Fruit fly (Drosophila melanogaster) whole organism, embryonic: Measurements from ENCODE around the gene Sld5.
A peak's percentile ranks its signal among the peaks of the same experiment; 100 is the strongest.

ENCODE experiments used
- Aef1 ChIP-seq: fragments of 200-800 bp; sonication (Bioruptor generic); IDR thresholded peaks from 3 replicates; pipeline ENCODE4 v1.3.6; 2022; ENCODE audit warnings: missing biosample characterization, missing genetic modification characterization
- Atf-2 ChIP-seq: fragments of 200-800 bp; sonication (Bioruptor generic); optimal IDR thresholded peaks from 2 replicates; lab custom pipeline; 2016; ENCODE audit warnings: missing biosample characterization, missing genetic modification characterization
- Blimp-1 ChIP-seq: fragments of 200-800 bp; sonication (Bioruptor generic); optimal IDR thresholded peaks from 3 replicates; lab custom pipeline; 2018; ENCODE audit warnings: missing biosample characterization, missing genetic modification characterization, mild to moderate bottlenecking, moderate library complexity, missing genetic modification reagents
- CG10209 ChIP-seq: fragments of 200-800 bp; sonication (Bioruptor generic); optimal IDR thresholded peaks from 3 replicates; lab custom pipeline; 2017; ENCODE audit warnings: missing biosample characterization, mild to moderate bottlenecking, missing genetic modification characterization, missing genetic modification reagents
- CG10321 ChIP-seq: fragments of 200-800 bp; sonication (Bioruptor generic); IDR thresholded peaks from 2 replicates; pipeline ENCODE4 v1.3.6; 2022; ENCODE audit warnings: missing biosample characterization, missing genetic modification characterization
- CG10543 ChIP-seq: fragments of 200-800 bp; sonication (Bioruptor generic); optimal IDR thresholded peaks from 3 replicates; lab custom pipeline; 2017; ENCODE audit warnings: missing biosample characterization, mild to moderate bottlenecking, missing genetic modification characterization, moderate library complexity
- CG11093 ChIP-seq: fragments of 200-800 bp; sonication (Bioruptor generic); IDR thresholded peaks from 3 replicates; pipeline ENCODE4 v1.3.6; 2022; ENCODE audit warnings: missing biosample characterization, missing genetic modification characterization
- CG11456 ChIP-seq: fragments of 200-800 bp; sonication (Bioruptor generic); IDR thresholded peaks from 3 replicates; pipeline ENCODE4 v1.3.6; 2022; ENCODE audit warnings: missing biosample characterization, missing genetic modification characterization
- CG14441 ChIP-seq: fragments of 200-800 bp; sonication (Bioruptor generic); IDR thresholded peaks from 2 replicates; pipeline ENCODE4 v1.3.6; 2022; ENCODE audit warnings: missing biosample characterization, missing genetic modification characterization
- CG16779 ChIP-seq: fragments of 200-800 bp; sonication (Bioruptor generic); IDR thresholded peaks from 2 replicates; pipeline ENCODE4 v1.3.6; 2022; ENCODE audit warnings: missing biosample characterization, missing genetic modification characterization
- CG17361 ChIP-seq: fragments of 200-800 bp; sonication (Bioruptor generic); IDR thresholded peaks from 3 replicates; pipeline ENCODE4 v1.3.6; 2022; ENCODE audit warnings: missing biosample characterization, missing genetic modification characterization
- CG18476 ChIP-seq: fragments of 200-800 bp; sonication (Bioruptor generic); optimal IDR thresholded peaks from 2 replicates; lab custom pipeline; 2016; ENCODE audit warnings: missing biosample characterization, mild to moderate bottlenecking, missing genetic modification characterization
- CG2875 ChIP-seq: fragments of 200-800 bp; sonication (Bioruptor generic); optimal IDR thresholded peaks from 2 replicates; lab custom pipeline; 2017; ENCODE audit warnings: missing biosample characterization, mild to moderate bottlenecking, missing genetic modification characterization, missing genetic modification reagents
- CG3163 ChIP-seq: fragments of 200-800 bp; sonication (Bioruptor generic); optimal IDR thresholded peaks from 3 replicates; lab custom pipeline; 2016; ENCODE audit warnings: missing biosample characterization, missing genetic modification characterization
- CG34422 ChIP-seq: fragments of 200-800 bp; sonication (Bioruptor generic); IDR thresholded peaks from 3 replicates; pipeline ENCODE4 v1.3.6; 2022; ENCODE audit warnings: missing biosample characterization, missing genetic modification characterization
- CG42726 ChIP-seq: fragments of 200-800 bp; sonication (Bioruptor generic); IDR thresholded peaks from 2 replicates; pipeline ENCODE4 v1.3.6; 2022; ENCODE audit warnings: missing biosample characterization, missing genetic modification characterization; ENCODE audit not compliant: partially characterized antibody
- CG4404 ChIP-seq: fragments of 200-800 bp; sonication (Bioruptor generic); IDR thresholded peaks from 2 replicates; pipeline ENCODE4 v1.3.6; 2022; ENCODE audit warnings: missing biosample characterization, missing genetic modification characterization
- CG4617 ChIP-seq: fragments of 200-800 bp; sonication (Bioruptor generic); optimal IDR thresholded peaks from 3 replicates; lab custom pipeline; 2016; ENCODE audit warnings: missing biosample characterization, missing genetic modification characterization, borderline replicate concordance
- CG6813 ChIP-seq: fragments of 200-800 bp; sonication (Bioruptor generic); optimal IDR thresholded peaks from 2 replicates; lab custom pipeline; 2017; ENCODE audit warnings: missing biosample characterization, missing genetic modification characterization, mild to moderate bottlenecking, moderate library complexity, missing genetic modification reagents
- CG8388 ChIP-seq: fragments of 200-800 bp; sonication (Bioruptor generic); optimal IDR thresholded peaks from 2 replicates; lab custom pipeline; 2019; ENCODE audit warnings: missing biosample characterization, mild to moderate bottlenecking, missing genetic modification characterization, moderate library complexity
- CG9437 ChIP-seq: fragments of 200-800 bp; sonication (Bioruptor generic); optimal IDR thresholded peaks from 2 replicates; lab custom pipeline; 2018; ENCODE audit warnings: missing biosample characterization, mild to moderate bottlenecking, missing genetic modification characterization
- Dip3 ChIP-seq: fragments of 200-800 bp; sonication (Bioruptor generic); optimal IDR thresholded peaks from 3 replicates; lab custom pipeline; 2016; ENCODE audit warnings: missing biosample characterization, missing genetic modification characterization
- Dref ChIP-seq: fragments of 200-800 bp; sonication (Bioruptor generic); IDR thresholded peaks from 2 replicates; pipeline ENCODE4 v1.3.6; 2022; ENCODE audit warnings: missing biosample characterization, missing genetic modification characterization
- ERR ChIP-seq: fragments of 200-800 bp; sonication (Bioruptor generic); optimal IDR thresholded peaks from 2 replicates; lab custom pipeline; 2016; ENCODE audit warnings: missing biosample characterization, missing genetic modification characterization
- Fer2 ChIP-seq: fragments of 200-800 bp; sonication (Bioruptor generic); optimal IDR thresholded peaks from 2 replicates; lab custom pipeline; 2018; ENCODE audit warnings: missing biosample characterization, mild to moderate bottlenecking, missing genetic modification characterization, moderate library complexity
- Fer3 ChIP-seq: fragments of 200-800 bp; sonication (Bioruptor generic); optimal IDR thresholded peaks from 2 replicates; lab custom pipeline; 2018; ENCODE audit warnings: missing biosample characterization, mild to moderate bottlenecking, missing genetic modification characterization, moderate library complexity
- HLH54F ChIP-seq: fragments of 200-800 bp; sonication (Bioruptor generic); optimal IDR thresholded peaks from 3 replicates; lab custom pipeline; 2016; ENCODE audit warnings: missing biosample characterization, missing genetic modification characterization
- Lim3 ChIP-seq: fragments of 200-800 bp; sonication (Bioruptor generic); IDR thresholded peaks from 2 replicates; pipeline ENCODE4 v1.3.6; 2022; ENCODE audit warnings: missing biosample characterization, missing genetic modification characterization
- Mad ChIP-seq: fragments of 200-800 bp; sonication (Bioruptor generic); optimal IDR thresholded peaks from 2 replicates; lab custom pipeline; 2016; ENCODE audit warnings: missing biosample characterization, missing genetic modification characterization
- Max ChIP-seq: fragments of 200-800 bp; sonication (Bioruptor generic); optimal IDR thresholded peaks from 2 replicates; lab custom pipeline; 2016; ENCODE audit warnings: missing biosample characterization, mild to moderate bottlenecking, missing genetic modification characterization
- Med ChIP-seq: fragments of 200-800 bp; sonication (Bioruptor generic); peaks from one replicate; lab custom pipeline; 2016; ENCODE audit warnings: missing biosample characterization, missing genetic modification characterization, mild to moderate bottlenecking, inconsistent platforms, moderate library complexity
- Rfx ChIP-seq: fragments of 200-800 bp; sonication (Bioruptor generic); IDR thresholded peaks from 2 replicates; pipeline ENCODE4 v1.3.6; 2022; ENCODE audit warnings: missing biosample characterization, missing genetic modification characterization
- Usf ChIP-seq: fragments of 200-800 bp; sonication (Bioruptor generic); optimal IDR thresholded peaks from 2 replicates; lab custom pipeline; 2017; ENCODE audit warnings: missing genotype, missing biosample characterization, missing genetic modification characterization
- Xbp1 ChIP-seq: fragments of 200-800 bp; sonication (Bioruptor generic); optimal IDR thresholded peaks from 3 replicates; lab custom pipeline; 2016; ENCODE audit warnings: missing biosample characterization, mild to moderate bottlenecking, missing genetic modification characterization
- bab2 ChIP-seq: fragments of 200-800 bp; sonication (Bioruptor generic); optimal IDR thresholded peaks from 2 replicates; lab custom pipeline; 2016; ENCODE audit warnings: missing biosample characterization, missing genetic modification characterization
- chn ChIP-seq: fragments of 200-800 bp; sonication (Bioruptor generic); optimal IDR thresholded peaks from 2 replicates; lab custom pipeline; 2016; ENCODE audit warnings: missing biosample characterization, missing genetic modification characterization
- dan ChIP-seq: fragments of 200-800 bp; sonication (Bioruptor generic); IDR thresholded peaks from 2 replicates; pipeline ENCODE4 v1.3.6; 2022; ENCODE audit warnings: missing biosample characterization, missing genetic modification characterization
- en ChIP-seq: fragments of 200-800 bp; sonication (Bioruptor generic); optimal IDR thresholded peaks from 2 replicates; lab custom pipeline; 2016; ENCODE audit warnings: missing biosample characterization, missing genetic modification characterization
- ind ChIP-seq: fragments of 200-800 bp; sonication (Bioruptor generic); optimal IDR thresholded peaks from 3 replicates; lab custom pipeline; 2016; ENCODE audit warnings: missing biosample characterization, missing genetic modification characterization
- kni ChIP-seq: fragments of 200-800 bp; sonication (Bioruptor generic); optimal IDR thresholded peaks from 3 replicates; lab custom pipeline; 2017; ENCODE audit warnings: mild to moderate bottlenecking, missing biosample characterization, missing genetic modification reagents, missing genetic modification characterization
- lbe ChIP-seq: fragments of 200-800 bp; sonication (Bioruptor generic); optimal IDR thresholded peaks from 2 replicates; lab custom pipeline; 2016; ENCODE audit warnings: missing biosample characterization, mild to moderate bottlenecking, missing genetic modification characterization
- nerfin-2 ChIP-seq: fragments of 200-800 bp; sonication (Bioruptor generic); IDR thresholded peaks from 2 replicates; pipeline ENCODE4 v1.3.6; 2022; ENCODE audit warnings: missing biosample characterization, missing genetic modification characterization; ENCODE audit not compliant: partially characterized antibody
- otp ChIP-seq: fragments of 200-800 bp; sonication (Bioruptor generic); IDR thresholded peaks from 3 replicates; pipeline ENCODE4, ENCODE4 v1.3.6; 2022; ENCODE audit warnings: missing biosample characterization, missing genetic modification characterization
- pfk ChIP-seq: fragments of 200-800 bp; sonication (Bioruptor generic); optimal IDR thresholded peaks from 2 replicates; lab custom pipeline; 2018; ENCODE audit warnings: missing biosample characterization, mild to moderate bottlenecking, missing genetic modification characterization, moderate library complexity
- pum ChIP-seq: fragments of 200-800 bp; sonication (Bioruptor generic); optimal IDR thresholded peaks from 2 replicates; lab custom pipeline; 2016; ENCODE audit warnings: missing biosample characterization, missing genetic modification characterization
- sima ChIP-seq: fragments of 200-800 bp; sonication (Bioruptor generic); optimal IDR thresholded peaks from 2 replicates; lab custom pipeline; 2016; ENCODE audit warnings: missing biosample characterization, missing genetic modification characterization
- sisA ChIP-seq: fragments of 200-800 bp; sonication (Bioruptor generic); IDR thresholded peaks from 2 replicates; pipeline ENCODE4 v1.3.6; 2022; ENCODE audit warnings: missing biosample characterization, missing genetic modification characterization
- stwl ChIP-seq: fragments of 200-800 bp; sonication (Bioruptor generic); optimal IDR thresholded peaks from 3 replicates; lab custom pipeline; 2018; ENCODE audit warnings: missing biosample characterization, mild to moderate bottlenecking, missing genetic modification characterization, moderate library complexity
- trem ChIP-seq: fragments of 200-800 bp; optimal IDR thresholded peaks from 3 replicates; lab custom pipeline; 2019; ENCODE audit warnings: missing biosample characterization, mild to moderate bottlenecking, missing genetic modification characterization, moderate library complexity
- vvl ChIP-seq: fragments of 200-800 bp; sonication (Bioruptor generic); IDR thresholded peaks from 2 replicates; pipeline ENCODE4 v1.3.6; 2022; ENCODE audit warnings: missing biosample characterization, missing genetic modification characterization
- zf30C ChIP-seq: fragments of 200-800 bp; sonication (Bioruptor generic); optimal IDR thresholded peaks from 3 replicates; lab custom pipeline; 2018; ENCODE audit warnings: missing biosample characterization, mild to moderate bottlenecking, missing genetic modification characterization

Sld5 gene

DNA sequence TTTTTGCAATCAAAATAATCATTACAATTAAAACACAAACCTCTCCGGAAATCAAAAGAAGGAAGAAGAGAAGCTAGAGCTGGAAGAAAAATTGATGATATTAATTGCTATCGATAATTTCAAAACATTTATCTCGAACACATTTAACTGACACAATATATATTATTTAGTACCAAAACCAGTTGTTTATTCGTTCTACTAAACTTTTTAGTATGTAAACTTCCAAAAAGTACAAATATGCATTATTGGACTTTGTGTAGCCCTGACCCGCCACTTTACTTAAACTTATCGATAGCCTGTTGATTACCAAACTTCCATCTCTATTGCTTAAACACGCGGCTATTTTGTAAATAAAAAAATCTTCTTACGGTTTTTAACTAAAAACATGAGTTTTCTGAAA is 2.8 kb upstream of the Sld5 start, which contains the start of the genes RpL34a and Trmt61 (continued):
- TF ChIP-seq trem (tag; lab: Kevin White, UChicago) (peak; percentile 94), lbe (GFP tag; lab: Kevin White, UChicago) (peak; percentile 73), Rfx (peak; percentile 79), CG10321 (GFP tag; lab: Robert Waterston, UW) (peak; percentile 66), en (GFP tag; lab: Kevin White, UChicago) (peak; percentile 28), nerfin-2 (GFP tag; lab: Robert Waterston, UW) (peak; percentile 67), CG4617 (GFP tag; lab: Kevin White, UChicago) (peak; percentile 68), CG9437 (GFP tag; lab: Kevin White, UChicago) (peak; percentile 86), ind (peak; percentile 60), Mad (peak; percentile 70), dan (no peak), otp (GFP tag; lab: Robert Waterston, UW) (peak; percentile 61; the same call in 2 of the 3 replicates), HLH54F (GFP tag; lab: Kevin White, UChicago) (peak; percentile 66), CG3163 (GFP tag; lab: Kevin White, UChicago) (peak; percentile 36), vvl (GFP tag; lab: Robert Waterston, UW) (peak; percentile 79), CG4404 (GFP tag; lab: Robert Waterston, UW) (no peak), pum (peak; percentile 69), CG18476 (GFP tag; lab: Kevin White, UChicago) (peak; percentile 44), Fer2 (tag; lab: Kevin White, UChicago) (peak; percentile 90), Lim3 (GFP tag; lab: Robert Waterston, UW) (no peak), Aef1 (GFP tag; lab: Robert Waterston, UW) (peak; percentile 59), CG8388 (GFP tag; lab: Kevin White, UChicago) (peak; percentile 89), bab2 (GFP tag; lab: Kevin White, UChicago) (peak; percentile 65), Max (GFP tag; lab: Kevin White, UChicago) (peak; percentile 92), CG10209 (GFP tag; lab: Kevin White, UChicago) (peak; percentile 89), Dip3 (GFP tag; lab: Kevin White, UChicago) (peak; percentile 36), chn (GFP tag; lab: Kevin White, UChicago) (peak; percentile 72), sisA (GFP tag; lab: Robert Waterston, UW) (peak; percentile 42; the same call in 1 of the 2 replicates), CG16779 (GFP tag; lab: Robert Waterston, UW) (no peak), CG14441 (GFP tag; lab: Robert Waterston, UW) (peak; percentile 52), Blimp-1 (GFP tag; lab: Kevin White, UChicago) (peak; percentile 73), zf30C (GFP tag; lab: Kevin White, UChicago) (peak; percentile 28), stwl (tag; lab: Kevin White, UChicago) (peak; percentile 84), Usf (GFP tag; lab: Kevin White, UChicago) (peak; percentile 24), Med (GFP tag; lab: Kevin White, UChicago) (peak; percentile 96), ERR (GFP tag; lab: Kevin White, UChicago) (peak; percentile 27), CG6813 (peak; percentile 91), CG11456 (peak; percentile 61; the same call in 1 of the 3 replicates), pfk (GFP tag; lab: Kevin White, UChicago) (peak; percentile 67), kni (GFP tag; lab: Kevin White, UChicago) (peak; percentile 90), CG17361 (peak; percentile 93), sima (peak; percentile 46), CG2875 (peak; percentile 76), Fer3 (tag; lab: Kevin White, UChicago) (peak; percentile 86), Xbp1 (GFP tag; lab: Kevin White, UChicago) (peak; percentile 80), CG34422 (GFP tag; lab: Robert Waterston, UW) (peak; percentile 76), CG42726 (GFP tag; lab: Robert Waterston, UW) (no peak), Atf-2 (GFP tag; lab: Kevin White, UChicago) (peak; percentile 64), CG11093 (GFP tag; lab: Robert Waterston, UW) (0 out of 3 replicates have a peak, but pooled peaks have one; percentile 31), Dref (peak; percentile 81), CG10543 (GFP tag; lab: Kevin White, UChicago) (peak; percentile 94)
